Fruit fly (Drosophila melanogaster) whole organism, adult: Measurements from ENCODE around the gene PIG-F.

Experiments
- CG1620 ChIP-seq: fragments of 200-800 bp; sonication (Bioruptor generic); optimal IDR thresholded peaks from 2 replicates; lab custom pipeline; 2016; ENCODE audit warnings: missing biosample characterization, missing genetic modification characterization
- CG5204 ChIP-seq: fragments of 200-800 bp; sonication (Bioruptor generic); optimal IDR thresholded peaks from 2 replicates; lab custom pipeline; 2016; ENCODE audit warnings: missing biosample characterization, missing genetic modification characterization
- Clk ChIP-seq: fragments of 200-800 bp; sonication (Bioruptor generic); optimal IDR thresholded peaks from 2 replicates; lab custom pipeline; 2017; ENCODE audit warnings: missing biosample characterization, missing genetic modification characterization
- Hr96 ChIP-seq: fragments of 200-800 bp; sonication (Bioruptor generic); optimal IDR thresholded peaks from 2 replicates; lab custom pipeline; 2016; ENCODE audit warnings: missing biosample characterization, missing genetic modification characterization
- tj ChIP-seq: fragments of 200-800 bp; sonication (Bioruptor generic); optimal IDR thresholded peaks from 3 replicates; lab custom pipeline; 2017; ENCODE audit warnings: missing biosample characterization, mild to moderate bottlenecking, missing genetic modification characterization, moderate library complexity

dm6 chr3L:19636821-19637460, 24.7 kb downstream of the PIG-F start:
- TF ChIP-seq CG1620 (GFP tag; lab: Kevin White, UChicago) (no peak), Hr96 (GFP tag; lab: Kevin White, UChicago) (no peak), CG5204 (GFP tag; lab: Kevin White, UChicago) (no peak), tj (GFP tag; lab: Kevin White, UChicago) (no peak), Clk (no peak)
